Fruit fly (Drosophila melanogaster): ENCODE data around the gene CG43760.

DNA sequence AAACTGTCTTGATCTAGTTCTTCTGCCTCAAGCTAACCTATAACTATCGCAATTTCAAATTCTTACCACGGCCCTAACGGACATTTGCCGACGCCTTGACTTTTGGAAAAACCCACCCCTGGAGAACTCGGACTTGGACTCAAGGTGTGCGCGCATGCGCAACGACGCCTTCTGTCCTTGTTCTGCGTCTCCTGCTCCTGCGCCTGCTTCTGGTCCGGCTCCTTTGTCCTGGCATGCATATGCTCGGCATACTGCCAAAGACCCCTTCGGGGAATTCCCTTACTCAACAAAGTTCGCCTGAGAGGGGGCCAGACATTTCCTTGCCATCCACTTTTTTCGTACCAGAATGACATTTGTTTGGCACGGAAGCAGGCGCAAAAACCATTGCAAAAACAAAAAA is 40.7 kb downstream of the CG43760 start:
- TF ChIP-seq h (optimal IDR thresholded peaks at IDR 0.05) (no peak), Myc (optimal IDR thresholded peaks at IDR 0.05) (no peak), ttk (optimal IDR thresholded peaks at IDR 0.05) (no peak), psq (optimal IDR thresholded peaks at IDR 0.05) (no peak), insv (optimal IDR thresholded peaks at IDR 0.05) (no peak), Sin3A (optimal IDR thresholded peaks at IDR 0.05) (no peak)

Data from Kc167 (cell line).